Fruit fly (Drosophila melanogaster): ENCODE data around the gene CG14072.

DNA sequence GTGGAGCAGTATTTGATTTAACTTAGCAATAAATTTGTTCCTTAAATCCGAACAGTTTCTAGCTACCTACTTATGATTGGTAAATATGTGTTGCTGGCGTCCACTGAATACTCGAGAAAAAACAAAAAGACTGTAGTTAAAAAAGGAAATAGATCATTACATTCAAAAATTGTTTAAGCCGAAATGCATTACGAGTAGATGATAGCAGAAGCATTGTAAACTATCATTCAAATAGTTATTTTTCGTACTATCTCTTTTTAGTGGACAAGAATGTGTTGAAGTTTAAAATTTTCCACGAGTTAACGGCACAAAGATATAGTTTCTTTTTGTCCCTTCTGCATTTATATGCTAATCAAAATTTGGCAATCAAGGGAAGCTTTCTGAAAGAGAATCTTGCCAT is 47.6 kb upstream of the CG14072 start, which contains the start of gene CG14071:
- TF ChIP-seq CG34367 (tag; optimal IDR thresholded peaks at IDR 0.05), result no peak
- TF ChIP-seq CG12605 (GFP tag; IDR thresholded peaks at IDR 0.05), result no peak
- TF ChIP-seq EcR (GFP tag; optimal IDR thresholded peaks at IDR 0.05), result no peak
- no peak for TF ChIP-seq CG14655 (GFP tag; optimal IDR thresholded peaks at IDR 0.05)
- TF ChIP-seq fd96Ca (GFP tag; IDR thresholded peaks at IDR 0.05), result no peak
- TF ChIP-seq Ets98B (GFP tag; IDR thresholded peaks at IDR 0.05), result no peak
- TF ChIP-seq CG8159 (tag; optimal IDR thresholded peaks at IDR 0.05), result no peak
- no peak for TF ChIP-seq Pif1B (GFP tag; optimal IDR thresholded peaks at IDR 0.05)
- no peak for TF ChIP-seq D1 (tag; optimal IDR thresholded peaks at IDR 0.05)
- no peak for TF ChIP-seq CG10348 (GFP tag; IDR thresholded peaks at IDR 0.05)
- TF ChIP-seq rn (GFP tag; IDR thresholded peaks at IDR 0.05), result no peak
- TF ChIP-seq gl (tag; optimal IDR thresholded peaks at IDR 0.05), result no peak

All from whole organism, pupa.